Worm (Caenorhabditis elegans) whole organism, young adult: ENCODE results near the gene pqn-74.

Experiments
- B0261.1 ChIP-seq: sonication (generic microtip); optimal IDR thresholded peaks from 2 replicates; lab custom pipeline; 2016; ENCODE audit warnings: mild to moderate bottlenecking, missing genetic modification characterization, moderate library complexity, missing compliant biosample characterization
- C06A6.2 ChIP-seq: fragments of 200-800 bp; sonication (Bioruptor generic); conservative IDR thresholded peaks from 2 replicates; pipeline ENCODE4 v1.3.6; 2022; ENCODE audit warnings: missing genetic modification characterization, missing compliant biosample characterization
- F22D6.2 ChIP-seq: sonication (generic microtip); optimal IDR thresholded peaks from 2 replicates; lab custom pipeline; 2016; ENCODE audit warnings: mild to moderate bottlenecking, missing genetic modification characterization, missing compliant biosample characterization
- F49E8.2 ChIP-seq: sonication (generic microtip); optimal IDR thresholded peaks from 3 replicates; lab custom pipeline; 2017; ENCODE audit warnings: missing genetic modification characterization, mild to moderate bottlenecking, missing compliant biosample characterization, antibody characterized with exemption, moderate library complexity; ENCODE audit not compliant: insufficient read depth
- F52B5.7 ChIP-seq: sonication (generic microtip); optimal IDR thresholded peaks from 2 replicates; lab custom pipeline; 2016; ENCODE audit warnings: mild to moderate bottlenecking, missing genetic modification characterization, missing compliant biosample characterization
- F55B11.4 ChIP-seq: sonication (generic microtip); optimal IDR thresholded peaks from 2 replicates; lab custom pipeline; 2016; ENCODE audit warnings: missing compliant biosample characterization, missing genetic modification characterization, borderline replicate concordance; ENCODE audit not compliant: insufficient read depth
- T07F8.4 ChIP-seq: sonication (generic microtip); optimal IDR thresholded peaks from 2 replicates; lab custom pipeline; 2016; ENCODE audit warnings: mild to moderate bottlenecking, missing genetic modification characterization, moderate library complexity, missing compliant biosample characterization
- T26A5.8 ChIP-seq: sonication (generic microtip); optimal IDR thresholded peaks from 2 replicates; lab custom pipeline; 2016; ENCODE audit warnings: missing genetic modification characterization, missing compliant biosample characterization
- Y67H2A.10 ChIP-seq: fragments of 200-800 bp; sonication (Bioruptor generic); conservative IDR thresholded peaks from 2 replicates; pipeline ENCODE4 v1.3.6; 2022; ENCODE audit warnings: missing genetic modification reagents, missing genetic modification characterization, missing compliant biosample characterization
- aptf-2 ChIP-seq: fragments of 200-800 bp; sonication (Bioruptor generic); conservative IDR thresholded peaks from 2 replicates; pipeline ENCODE4 v1.3.6; 2022; ENCODE audit warnings: missing genetic modification reagents, missing genetic modification characterization, missing compliant biosample characterization
- atf-7 ChIP-seq: sonication (generic microtip); optimal IDR thresholded peaks from 2 replicates; lab custom pipeline; 2017; ENCODE audit warnings: mild to moderate bottlenecking, missing genetic modification characterization, missing compliant biosample characterization
- attf-5 ChIP-seq: fragments of 200-800 bp; sonication (Bioruptor generic); optimal IDR thresholded peaks from 2 replicates; lab custom pipeline; 2018; ENCODE audit warnings: mild to moderate bottlenecking, missing genetic modification characterization, missing compliant biosample characterization
- bed-1 ChIP-seq: fragments of 200-800 bp; sonication (Bioruptor generic); IDR thresholded peaks from 2 replicates; pipeline ENCODE4 v1.3.6; 2022; ENCODE audit warnings: missing genetic modification reagents, missing genetic modification characterization, missing compliant biosample characterization
- cebp-1 ChIP-seq, 2 experiments: fragments of 200-800 bp in 1 of 2; sonication (Bioruptor generic) in 1 of 2; sonication (generic microtip) in 1 of 2; IDR thresholded peaks in 1 of 2; optimal IDR thresholded peaks in 1 of 2; 2 replicates each; pipeline versions ENCODE4 v1.3.6 to Lab custom; 2017 to 2022; ENCODE audit warnings: missing compliant biosample characterization in 2 of 2, missing genetic modification characterization in 2 of 2, mild to moderate bottlenecking in 1 of 2, missing genetic modification reagents in 1 of 2, moderate library complexity in 1 of 2
- ceh-27 ChIP-seq: fragments of 200-800 bp; sonication (Bioruptor generic); optimal IDR thresholded peaks from 2 replicates; lab custom pipeline; 2018; ENCODE audit warnings: mild to moderate bottlenecking, missing genetic modification characterization, moderate library complexity, missing compliant biosample characterization
- dox-1 ChIP-seq: fragments of 200-800 bp; sonication (Bioruptor generic); IDR thresholded peaks from 2 replicates; pipeline ENCODE4 v1.3.6; 2022; ENCODE audit warnings: missing genetic modification reagents, missing genetic modification characterization, missing compliant biosample characterization
- dpff-1 ChIP-seq: sonication (generic microtip); optimal IDR thresholded peaks from 2 replicates; lab custom pipeline; 2017; ENCODE audit warnings: mild to moderate bottlenecking, missing genetic modification characterization, missing compliant biosample characterization
- egl-44 ChIP-seq: fragments of 200-800 bp; sonication (Bioruptor generic); IDR thresholded peaks from 2 replicates; pipeline ENCODE4 v1.3.6; 2022; ENCODE audit warnings: missing genetic modification reagents, missing genetic modification characterization, missing compliant biosample characterization
- egrh-3 ChIP-seq: fragments of 200-800 bp; sonication (Bioruptor generic); IDR thresholded peaks from 2 replicates; pipeline ENCODE4 v1.3.6; 2022; ENCODE audit warnings: missing genetic modification reagents, missing genetic modification characterization, missing compliant biosample characterization
- hlh-26 ChIP-seq: fragments of 200-800 bp; sonication (Bioruptor generic); conservative IDR thresholded peaks from 2 replicates; pipeline ENCODE4 v1.3.6; 2022; ENCODE audit warnings: missing genetic modification reagents, missing genetic modification characterization, missing compliant biosample characterization
- hmg-1.2 ChIP-seq: fragments of 200-800 bp; sonication (Bioruptor generic); IDR thresholded peaks from 2 replicates; pipeline ENCODE4 v1.3.6; 2022; ENCODE audit warnings: missing genetic modification reagents, missing genetic modification characterization, missing compliant biosample characterization
- hmg-20 ChIP-seq: fragments of 200-800 bp; sonication (Bioruptor generic); IDR thresholded peaks from 2 replicates; pipeline ENCODE4 v1.3.6; 2022; ENCODE audit warnings: missing genetic modification reagents, missing genetic modification characterization, missing compliant biosample characterization
- hrde-1 ChIP-seq: sonication (generic microtip); optimal IDR thresholded peaks from 2 replicates; lab custom pipeline; 2016; ENCODE audit warnings: missing genetic modification characterization, mild to moderate bottlenecking, missing compliant biosample characterization, moderate library complexity, missing genotype, missing genetic modification reagents, borderline replicate concordance
- lag-1 ChIP-seq: fragments of 200-800 bp; sonication (Bioruptor generic); IDR thresholded peaks from 2 replicates; pipeline ENCODE4 v1.3.6; 2022; ENCODE audit warnings: missing genetic modification reagents, missing genetic modification characterization, missing compliant biosample characterization
- let-607 ChIP-seq, 2 experiments: fragments of 200-800 bp in 1 of 2; sonication (Bioruptor generic) in 1 of 2; sonication (generic microtip) in 1 of 2; optimal IDR thresholded peaks; 2 replicates each; lab custom pipeline; 2016 to 2018; ENCODE audit warnings: mild to moderate bottlenecking in 2 of 2, missing compliant biosample characterization in 2 of 2, missing genetic modification characterization in 2 of 2, moderate library complexity in 2 of 2, missing genotype in 1 of 2
- lin-35 ChIP-seq, 3 experiments: fragments of 150-350 bp in 2 of 3; sonication (generic microtip) in 1 of 3; optimal IDR thresholded peaks; 2 replicates each; lab custom pipeline; 2014 to 2018; ENCODE audit warnings: missing biosample characterization in 3 of 3, missing genetic modification characterization in 3 of 3, missing genetic modification reagents in 3 of 3
- lin-54 ChIP-seq: fragments of 200-800 bp; sonication (Bioruptor generic); optimal IDR thresholded peaks from 2 replicates; lab custom pipeline; 2018; ENCODE audit warnings: mild to moderate bottlenecking, missing genetic modification characterization, missing compliant biosample characterization
- lsl-1 ChIP-seq: fragments of 200-800 bp; sonication (Bioruptor generic); optimal IDR thresholded peaks from 2 replicates; lab custom pipeline; 2018; ENCODE audit warnings: mild to moderate bottlenecking, missing genetic modification characterization, moderate library complexity, missing compliant biosample characterization
- madf-10 ChIP-seq: sonication (generic microtip); optimal IDR thresholded peaks from 2 replicates; lab custom pipeline; 2016; ENCODE audit warnings: mild to moderate bottlenecking, missing genetic modification characterization, missing compliant biosample characterization
- madf-6 ChIP-seq: fragments of 200-800 bp; sonication (Bioruptor generic); IDR thresholded peaks from 2 replicates; pipeline ENCODE4 v1.3.6; 2022; ENCODE audit warnings: missing genetic modification reagents, missing genetic modification characterization, missing compliant biosample characterization
- mcd-1 ChIP-seq: fragments of 200-800 bp; sonication (Bioruptor generic); IDR thresholded peaks from 2 replicates; pipeline ENCODE4 v1.3.6; 2022; ENCODE audit warnings: missing genetic modification reagents, missing genetic modification characterization, missing compliant biosample characterization
- mel-28 ChIP-seq: sonication (generic microtip); optimal IDR thresholded peaks from 2 replicates; lab custom pipeline; 2016; ENCODE audit warnings: borderline replicate concordance, mild to moderate bottlenecking, missing genetic modification characterization, missing compliant biosample characterization
- nfyb-1 ChIP-seq: fragments of 200-800 bp; sonication (Bioruptor generic); IDR thresholded peaks from 2 replicates; pipeline ENCODE4 v1.3.6; 2022; ENCODE audit warnings: missing genetic modification reagents, missing genetic modification characterization, missing compliant biosample characterization
- nhr-120 ChIP-seq: fragments of 200-800 bp; sonication (Bioruptor generic); IDR thresholded peaks from 2 replicates; pipeline ENCODE4 v1.3.6; 2022; ENCODE audit warnings: missing genetic modification characterization, missing compliant biosample characterization
- nhr-27 ChIP-seq: fragments of 200-800 bp; sonication (Bioruptor generic); optimal IDR thresholded peaks from 2 replicates; lab custom pipeline; 2018; ENCODE audit warnings: mild to moderate bottlenecking, missing genetic modification characterization, moderate library complexity, missing compliant biosample characterization
- nhr-80 ChIP-seq: sonication (generic microtip); optimal IDR thresholded peaks from 2 replicates; lab custom pipeline; 2016; ENCODE audit warnings: missing genetic modification characterization, missing compliant biosample characterization
- rec-8 ChIP-seq, 2 experiments: sonication (generic microtip); optimal IDR thresholded peaks; 2 replicates each; lab custom pipeline; 2016; ENCODE audit warnings: mild to moderate bottlenecking in 2 of 2, missing genetic modification characterization in 2 of 2, missing genetic modification reagents in 2 of 2, missing genotype in 2 of 2, missing biosample characterization in 1 of 2, missing compliant biosample characterization in 1 of 2, moderate library complexity in 1 of 2
- sea-2 ChIP-seq: fragments of 200-800 bp; sonication (Bioruptor generic); IDR thresholded peaks from 2 replicates; pipeline ENCODE4 v1.3.6; 2022; ENCODE audit warnings: missing genetic modification characterization, missing compliant biosample characterization
- snpc-3.4 ChIP-seq: sonication (generic microtip); optimal IDR thresholded peaks from 2 replicates; lab custom pipeline; 2017; ENCODE audit warnings: missing genetic modification characterization, mild to moderate bottlenecking, missing compliant biosample characterization, antibody characterized with exemption, moderate library complexity, missing genotype, missing genetic modification reagents
- snpc-4 ChIP-seq, 5 experiments: fragments of 150-350 bp in 1 of 5; sonication (generic microtip) in 4 of 5; optimal IDR thresholded peaks; 2 replicates each; lab custom pipeline; 2014 to 2018; ENCODE audit warnings: missing genetic modification characterization in 5 of 5, missing biosample characterization in 3 of 5, antibody characterized with exemption in 2 of 5, mild to moderate bottlenecking in 2 of 5, missing compliant biosample characterization in 2 of 5, missing genotype in 2 of 5, moderate library complexity in 2 of 5, missing genetic modification reagents in 1 of 5
- tlf-1 ChIP-seq: fragments of 200-800 bp; sonication (Bioruptor generic); optimal IDR thresholded peaks from 2 replicates; lab custom pipeline; 2018; ENCODE audit warnings: mild to moderate bottlenecking, missing genetic modification characterization, missing compliant biosample characterization
- unc-130 ChIP-seq: sonication (generic microtip); optimal IDR thresholded peaks from 2 replicates; lab custom pipeline; 2016; ENCODE audit warnings: missing genetic modification reagents, missing genetic modification characterization, missing compliant biosample characterization
- xnd-1 ChIP-seq: sonication (generic microtip); optimal IDR thresholded peaks from 2 replicates; lab custom pipeline; 2016; ENCODE audit warnings: missing genotype, missing genetic modification reagents, missing genetic modification characterization, missing compliant biosample characterization
- ztf-18 ChIP-seq: sonication (generic microtip); optimal IDR thresholded peaks from 2 replicates; lab custom pipeline; 2016; ENCODE audit warnings: missing genotype, mild to moderate bottlenecking, missing genetic modification characterization, missing compliant biosample characterization
- ztf-6 ChIP-seq: fragments of 200-800 bp; sonication (Bioruptor generic); IDR thresholded peaks from 2 replicates; pipeline ENCODE4 v1.3.6; 2022; ENCODE audit warnings: missing genetic modification reagents, missing genetic modification characterization, missing compliant biosample characterization

Gene pqn-74

DNA sequence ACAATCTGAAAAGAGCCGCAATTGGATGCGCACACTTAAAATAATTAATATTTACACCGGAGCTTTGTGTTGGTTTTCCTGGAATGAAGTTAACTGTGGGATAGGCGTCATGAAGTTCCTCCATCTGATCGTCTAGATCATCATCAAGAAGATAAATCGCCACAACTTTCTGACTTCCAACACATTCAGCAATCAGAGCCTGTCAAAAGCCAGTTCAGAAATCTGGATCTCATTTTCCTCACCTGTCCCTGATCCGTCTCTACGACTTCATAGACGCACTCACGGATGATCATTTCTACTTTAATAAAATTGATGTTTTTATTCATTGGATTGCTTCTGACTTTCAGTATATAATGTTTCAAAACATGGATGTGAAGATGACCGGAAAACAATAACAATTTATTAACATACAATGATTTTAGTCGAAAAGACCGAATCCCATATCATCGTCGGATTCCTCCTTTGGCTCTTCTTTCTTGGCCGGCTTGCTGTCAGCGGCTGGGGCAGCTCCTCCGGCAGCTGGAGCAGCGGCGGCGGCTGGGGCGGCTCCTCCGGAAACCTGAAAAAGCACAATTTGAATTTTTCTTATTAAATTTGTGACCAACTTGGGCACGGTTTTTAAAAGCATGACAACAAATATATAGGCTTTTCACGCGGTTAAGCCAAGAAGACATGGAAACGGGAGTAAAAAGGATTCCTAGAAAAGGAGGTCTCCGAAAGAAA, 38.1 kb upstream of the pqn-74 start, which contains the start of gene agt-1 (continued):
- TF ChIP-seq snpc-4 (GFP tag; optimal IDR thresholded peaks at IDR 0.05; lab: Kevin White, UChicago) = no peak
- peak in 2 of 4 experiments; percentile 40 to 71 for TF ChIP-seq snpc-4 (tag; optimal IDR thresholded peaks at IDR 0.05; lab: Kevin White, UChicago)
- TF ChIP-seq sea-2 (GFP tag; lab: Robert Waterston, UW) = no peak
- no peak for TF ChIP-seq attf-5 (GFP tag; lab: Kevin White, UChicago)
- no peak for TF ChIP-seq B0261.1 (tag; lab: Kevin White, UChicago)
- TF ChIP-seq egl-44 (GFP tag; lab: Robert Waterston, UW) = 0 out of 2 replicates have a peak, but pooled peaks have one; percentile 17
- TF ChIP-seq F22D6.2 (tag; lab: Kevin White, UChicago) = no peak
- no peak for TF ChIP-seq atf-7 (tag; lab: Kevin White, UChicago)
- no peak for TF ChIP-seq lin-35 (GFP tag; optimal IDR thresholded peaks at IDR 0.05; lab: Kevin White, UChicago)
- TF ChIP-seq egrh-3 (GFP tag; lab: Robert Waterston, UW) = peak; percentile 92
- peak; percentile 33 for TF ChIP-seq hrde-1 (tag; lab: Kevin White, UChicago)
- no peak for TF ChIP-seq T07F8.4 (tag; lab: Kevin White, UChicago)
- no peak for TF ChIP-seq ztf-6 (GFP tag; lab: Robert Waterston, UW)
- no peak for TF ChIP-seq hlh-26 (GFP tag; lab: Robert Waterston, UW)
- TF ChIP-seq F55B11.4 (tag; lab: Kevin White, UChicago) = no peak
- no peak for TF ChIP-seq nfyb-1 (GFP tag; lab: Robert Waterston, UW)
- no peak for TF ChIP-seq Y67H2A.10 (GFP tag; lab: Robert Waterston, UW)
- TF ChIP-seq madf-6 (GFP tag; lab: Robert Waterston, UW) = peak; percentile 74
- TF ChIP-seq nhr-120 = no peak
- no peak for TF ChIP-seq dpff-1 (tag; lab: Kevin White, UChicago)
- no peak for TF ChIP-seq ztf-18
- TF ChIP-seq nhr-27 (tag; lab: Kevin White, UChicago) = no peak
- TF ChIP-seq bed-1 (GFP tag; lab: Robert Waterston, UW) = no peak
- TF ChIP-seq snpc-3.4 = no peak
- TF ChIP-seq cebp-1 (GFP tag; IDR thresholded peaks at IDR 0.05; lab: Robert Waterston, UW) = no peak
- TF ChIP-seq cebp-1 (tag; optimal IDR thresholded peaks at IDR 0.05; lab: Kevin White, UChicago) = peak; percentile 5
- no peak for TF ChIP-seq aptf-2 (GFP tag; lab: Robert Waterston, UW)
- TF ChIP-seq nhr-80 (tag; lab: Kevin White, UChicago) = no peak
- peak; percentile 41 for TF ChIP-seq T26A5.8 (tag; lab: Kevin White, UChicago)
- no peak for TF ChIP-seq let-607 (tag; optimal IDR thresholded peaks at IDR 0.05; lab: Kevin White, UChicago)
- TF ChIP-seq mcd-1 (GFP tag; lab: Robert Waterston, UW) = peak; percentile 53; the same call in 1 of the 2 replicates
- TF ChIP-seq ceh-27 (GFP tag; lab: Kevin White, UChicago) = no peak
- peak; percentile 62 for TF ChIP-seq tlf-1 (GFP tag; lab: Kevin White, UChicago)
- no peak for TF ChIP-seq F49E8.2
- TF ChIP-seq unc-130 (GFP tag; lab: Kevin White, UChicago) = no peak
- TF ChIP-seq lag-1 (GFP tag; lab: Robert Waterston, UW) = no peak
- peak; percentile 31 for TF ChIP-seq xnd-1 (tag; lab: Kevin White, UChicago)
- TF ChIP-seq C06A6.2 (GFP tag; lab: Robert Waterston, UW) = no peak
- TF ChIP-seq dox-1 = no peak
- TF ChIP-seq lin-54 (GFP tag; lab: Kevin White, UChicago) = peak; percentile 39
- TF ChIP-seq hmg-20 (GFP tag; lab: Robert Waterston, UW) = no peak
- no peak for TF ChIP-seq rec-8 (tag; optimal IDR thresholded peaks at IDR 0.05; lab: Kevin White, UChicago)
- no peak for TF ChIP-seq madf-10 (tag; lab: Kevin White, UChicago)
- TF ChIP-seq F52B5.7 = no peak
- no peak for TF ChIP-seq hmg-1.2 (GFP tag; lab: Robert Waterston, UW)
- TF ChIP-seq lsl-1 (GFP tag; lab: Kevin White, UChicago) = peak; percentile 5
- TF ChIP-seq mel-28 (tag; lab: Kevin White, UChicago) = no peak
